Worm (Caenorhabditis elegans) whole organism, L4 larva: ENCODE results near the gene Y55F3C.17.

Source experiments
- F26F4.8 ChIP-seq: fragments of 200-800 bp; sonication (Bioruptor generic); conservative IDR thresholded peaks from 2 replicates; pipeline ENCODE4 v1.3.6; 2022; ENCODE audit warnings: missing genetic modification characterization, missing compliant biosample characterization
- F37D6.2 ChIP-seq: sonication (generic microtip); optimal IDR thresholded peaks from 2 replicates; lab custom pipeline; 2016; ENCODE audit warnings: mild to moderate bottlenecking, missing genetic modification characterization, missing compliant biosample characterization
- R02D3.7 ChIP-seq: fragments of 150-350 bp; sonication (generic microtip); optimal IDR thresholded peaks from 3 replicates; lab custom pipeline; 2014; ENCODE audit warnings: missing biosample characterization, missing genetic modification characterization
- Y48G9A.11 ChIP-seq: fragments of 200-800 bp; sonication (Bioruptor generic); IDR thresholded peaks from 2 replicates; pipeline ENCODE4 v1.3.6; 2022; ENCODE audit warnings: missing genetic modification reagents, missing genetic modification characterization, missing compliant biosample characterization
- ZK546.5 ChIP-seq, 2 experiments: sonication (generic microtip); optimal IDR thresholded peaks; 2 replicates each; lab custom pipeline; 2017; ENCODE audit warnings: missing biosample characterization in 2 of 2, missing genetic modification characterization in 2 of 2
- aly-2 ChIP-seq: sonication (generic microtip); optimal IDR thresholded peaks from 2 replicates; lab custom pipeline; 2018; ENCODE audit warnings: missing biosample characterization, missing genetic modification characterization
- ama-1 ChIP-seq: fragments of 150-350 bp; optimal IDR thresholded peaks from 2 replicates; lab custom pipeline; 2014; ENCODE audit warnings: inconsistent platforms, mixed read lengths
- attf-4 ChIP-seq: sonication (generic microtip); optimal IDR thresholded peaks from 3 replicates; lab custom pipeline; 2017; ENCODE audit warnings: missing biosample characterization, missing genetic modification characterization
- ceh-20 ChIP-seq: fragments of 200-800 bp; sonication (Bioruptor generic); IDR thresholded peaks from 2 replicates; pipeline ENCODE4 v1.3.6; 2022; ENCODE audit warnings: missing genetic modification reagents, missing genetic modification characterization, missing compliant biosample characterization
- ceh-28 ChIP-seq: fragments of 150-350 bp; optimal IDR thresholded peaks from 2 replicates; lab custom pipeline; 2014; ENCODE audit warnings: missing biosample characterization, missing genetic modification reagents, missing genetic modification characterization
- ceh-82 ChIP-seq: sonication (generic microtip); optimal IDR thresholded peaks from 2 replicates; lab custom pipeline; 2017; ENCODE audit warnings: missing biosample characterization, missing genetic modification characterization
- cey-2 ChIP-seq: sonication (generic microtip); optimal IDR thresholded peaks from 3 replicates; lab custom pipeline; 2017; ENCODE audit warnings: missing genetic modification characterization, mild to moderate bottlenecking, missing compliant biosample characterization, antibody characterized with exemption, borderline replicate concordance; ENCODE audit not compliant: insufficient read depth
- daf-12 ChIP-seq: fragments of 150-350 bp; optimal IDR thresholded peaks from 2 replicates; lab custom pipeline; 2014; ENCODE audit warnings: missing biosample characterization, missing genetic modification reagents, missing genetic modification characterization
- daf-16 ChIP-seq, 3 experiments: sonication (generic microtip); optimal IDR thresholded peaks; 2 replicates each; lab custom pipeline; 2016 to 2017; ENCODE audit warnings: missing genetic modification characterization in 3 of 3, missing genetic modification reagents in 3 of 3, mild to moderate bottlenecking in 2 of 3, missing compliant biosample characterization in 2 of 3, missing biosample characterization in 1 of 3, moderate library complexity in 1 of 3
- daf-8 ChIP-seq: fragments of 200-800 bp; sonication (Bioruptor generic); IDR thresholded peaks from 2 replicates; pipeline ENCODE4 v1.3.6; 2022; ENCODE audit warnings: missing genetic modification characterization, missing compliant biosample characterization
- dmd-6 ChIP-seq: fragments of 200-800 bp; sonication (Bioruptor generic); IDR thresholded peaks from 2 replicates; pipeline ENCODE4 v1.3.6; 2022; ENCODE audit warnings: missing genetic modification reagents, missing genetic modification characterization, missing compliant biosample characterization
- dmd-9 ChIP-seq: fragments of 200-800 bp; sonication (Bioruptor generic); IDR thresholded peaks from 2 replicates; pipeline ENCODE4 v1.3.6; 2022; ENCODE audit warnings: missing genetic modification reagents, missing genetic modification characterization, missing compliant biosample characterization
- duxl-1 ChIP-seq: sonication (generic microtip); optimal IDR thresholded peaks from 2 replicates; lab custom pipeline; 2016; ENCODE audit warnings: mild to moderate bottlenecking, missing genetic modification characterization, moderate library complexity, missing compliant biosample characterization; ENCODE audit not compliant: poor library complexity
- egl-27 ChIP-seq: sonication (generic microtip); optimal IDR thresholded peaks from 3 replicates; lab custom pipeline; 2017; ENCODE audit warnings: missing biosample characterization, missing genetic modification reagents, missing genetic modification characterization
- egl-43 ChIP-seq: fragments of 200-800 bp; sonication (Bioruptor generic); IDR thresholded peaks from 2 replicates; pipeline ENCODE4 v1.3.6; 2022; ENCODE audit warnings: missing genetic modification reagents, missing genetic modification characterization, missing compliant biosample characterization
- hmg-1.1 ChIP-seq: fragments of 200-800 bp; sonication (Bioruptor generic); IDR thresholded peaks from 2 replicates; pipeline ENCODE4 v1.3.6; 2022; ENCODE audit warnings: missing genetic modification reagents, missing genetic modification characterization, missing compliant biosample characterization
- lim-7 ChIP-seq: fragments of 200-800 bp; sonication (Bioruptor generic); IDR thresholded peaks from 2 replicates; pipeline ENCODE4 v1.3.6; 2022; ENCODE audit warnings: missing genetic modification characterization, missing compliant biosample characterization
- lin-13 ChIP-seq: fragments of 150-350 bp; optimal IDR thresholded peaks from 2 replicates; lab custom pipeline; 2014; ENCODE audit warnings: missing biosample characterization, missing genetic modification reagents, missing genetic modification characterization
- lin-29 ChIP-seq: fragments of 200-800 bp; sonication (Bioruptor generic); IDR thresholded peaks from 2 replicates; pipeline ENCODE4 v1.3.6; 2022; ENCODE audit warnings: missing genetic modification reagents, missing genetic modification characterization, missing compliant biosample characterization
- lin-38 ChIP-seq: fragments of 200-800 bp; sonication (Bioruptor generic); IDR thresholded peaks from 2 replicates; pipeline ENCODE4 v1.3.6; 2022; ENCODE audit warnings: missing genetic modification reagents, missing genetic modification characterization, missing compliant biosample characterization
- lin-39 ChIP-seq: fragments of 150-350 bp; optimal IDR thresholded peaks from 2 replicates; lab custom pipeline; 2014; ENCODE audit warnings: missing biosample characterization, missing genetic modification reagents, missing genetic modification characterization
- lir-3 ChIP-seq: sonication (generic microtip); optimal IDR thresholded peaks from 2 replicates; lab custom pipeline; 2016; ENCODE audit warnings: mild to moderate bottlenecking, missing genetic modification characterization, missing compliant biosample characterization
- lsy-2 ChIP-seq, 2 experiments: fragments of 150-350 bp in 1 of 2; sonication (generic microtip) in 1 of 2; optimal IDR thresholded peaks; 2 replicates each; lab custom pipeline; 2014 to 2017; ENCODE audit warnings: missing biosample characterization in 2 of 2, missing genetic modification characterization in 2 of 2
- madf-9 ChIP-seq: fragments of 200-800 bp; sonication (Bioruptor generic); conservative IDR thresholded peaks from 2 replicates; pipeline ENCODE4 v1.3.6; 2022; ENCODE audit warnings: missing genetic modification reagents, missing genetic modification characterization, missing compliant biosample characterization
- mdt-29 ChIP-seq: fragments of 200-800 bp; sonication (Bioruptor generic); IDR thresholded peaks from 2 replicates; pipeline ENCODE4 v1.3.6; 2022; ENCODE audit warnings: missing genetic modification reagents, missing genetic modification characterization, missing compliant biosample characterization
- mep-1 ChIP-seq: fragments of 150-350 bp; sonication (generic microtip); optimal IDR thresholded peaks from 3 replicates; lab custom pipeline; 2014; ENCODE audit warnings: missing biosample characterization, missing genetic modification characterization
- nhr-10 ChIP-seq: fragments of 150-350 bp; optimal IDR thresholded peaks from 2 replicates; lab custom pipeline; 2014; ENCODE audit warnings: missing biosample characterization, missing genetic modification characterization
- nhr-11 ChIP-seq: fragments of 150-350 bp; optimal IDR thresholded peaks from 2 replicates; lab custom pipeline; 2014; ENCODE audit warnings: missing biosample characterization, missing genetic modification characterization
- nhr-237 ChIP-seq: sonication (generic microtip); optimal IDR thresholded peaks from 2 replicates; lab custom pipeline; 2017; ENCODE audit warnings: missing biosample characterization, missing genetic modification characterization
- nhr-25 ChIP-seq: sonication (generic microtip); optimal IDR thresholded peaks from 2 replicates; lab custom pipeline; 2017; ENCODE audit warnings: missing genetic modification characterization, mild to moderate bottlenecking, missing compliant biosample characterization, antibody characterized with exemption, moderate library complexity, borderline replicate concordance; ENCODE audit not compliant: insufficient read depth
- nhr-41 ChIP-seq: fragments of 200-800 bp; sonication (Bioruptor generic); IDR thresholded peaks from 2 replicates; pipeline ENCODE4 v1.3.6; 2022; ENCODE audit warnings: missing genetic modification reagents, missing genetic modification characterization, missing compliant biosample characterization
- nhr-42 ChIP-seq: fragments of 200-800 bp; sonication (Bioruptor generic); IDR thresholded peaks from 2 replicates; pipeline ENCODE4 v1.3.6; 2022; ENCODE audit warnings: missing genetic modification characterization, missing compliant biosample characterization
- nhr-76 ChIP-seq: fragments of 150-350 bp; optimal IDR thresholded peaks from 2 replicates; lab custom pipeline; 2014; ENCODE audit warnings: missing biosample characterization, missing genetic modification characterization
- nhr-77 ChIP-seq: fragments of 150-350 bp; optimal IDR thresholded peaks from 2 replicates; lab custom pipeline; 2014; ENCODE audit warnings: missing biosample characterization, missing genetic modification characterization
- php-3 ChIP-seq: fragments of 200-800 bp; sonication (Bioruptor generic); IDR thresholded peaks from 2 replicates; pipeline ENCODE4 v1.3.6; 2022; ENCODE audit warnings: missing genetic modification reagents, missing genetic modification characterization, missing compliant biosample characterization
- saeg-2 ChIP-seq: fragments of 200-800 bp; sonication (Bioruptor generic); IDR thresholded peaks from 2 replicates; pipeline ENCODE4 v1.3.6; 2022; ENCODE audit warnings: missing genetic modification reagents, missing genetic modification characterization, missing compliant biosample characterization
- snpc-4 ChIP-seq: fragments of 150-350 bp; optimal IDR thresholded peaks from 2 replicates; lab custom pipeline; 2014; ENCODE audit warnings: missing biosample characterization, missing genetic modification characterization
- spr-3 ChIP-seq: fragments of 200-800 bp; sonication (Bioruptor generic); optimal IDR thresholded peaks from 2 replicates; lab custom pipeline; 2018; ENCODE audit warnings: mild to moderate bottlenecking, missing genetic modification characterization, missing compliant biosample characterization
- tra-1 ChIP-seq: fragments of 200-800 bp; sonication (Bioruptor generic); IDR thresholded peaks from 2 replicates; pipeline ENCODE4 v1.3.6; 2022; ENCODE audit warnings: missing genetic modification reagents, missing genetic modification characterization, missing compliant biosample characterization
- unc-39 ChIP-seq: sonication (generic microtip); optimal IDR thresholded peaks from 2 replicates; lab custom pipeline; 2017; ENCODE audit warnings: missing biosample characterization, missing genetic modification characterization
- vab-7 ChIP-seq: fragments of 200-800 bp; sonication (Bioruptor generic); IDR thresholded peaks from 2 replicates; pipeline ENCODE4 v1.3.6; 2022; ENCODE audit warnings: missing genetic modification reagents, missing genetic modification characterization, missing compliant biosample characterization
- zfp-3 ChIP-seq: fragments of 200-800 bp; sonication (Bioruptor generic); conservative IDR thresholded peaks from 2 replicates; pipeline ENCODE4 v1.3.6; 2022; ENCODE audit warnings: missing genetic modification reagents, missing genetic modification characterization, missing compliant biosample characterization
- zip-2 ChIP-seq: fragments of 150-350 bp; optimal IDR thresholded peaks from 2 replicates; lab custom pipeline; 2014; ENCODE audit warnings: missing biosample characterization, missing genetic modification characterization
- ztf-11 ChIP-seq: fragments of 150-350 bp; optimal IDR thresholded peaks from 2 replicates; lab custom pipeline; 2014; ENCODE audit warnings: missing biosample characterization, missing genetic modification characterization

The Y55F3C.17 gene

DNA sequence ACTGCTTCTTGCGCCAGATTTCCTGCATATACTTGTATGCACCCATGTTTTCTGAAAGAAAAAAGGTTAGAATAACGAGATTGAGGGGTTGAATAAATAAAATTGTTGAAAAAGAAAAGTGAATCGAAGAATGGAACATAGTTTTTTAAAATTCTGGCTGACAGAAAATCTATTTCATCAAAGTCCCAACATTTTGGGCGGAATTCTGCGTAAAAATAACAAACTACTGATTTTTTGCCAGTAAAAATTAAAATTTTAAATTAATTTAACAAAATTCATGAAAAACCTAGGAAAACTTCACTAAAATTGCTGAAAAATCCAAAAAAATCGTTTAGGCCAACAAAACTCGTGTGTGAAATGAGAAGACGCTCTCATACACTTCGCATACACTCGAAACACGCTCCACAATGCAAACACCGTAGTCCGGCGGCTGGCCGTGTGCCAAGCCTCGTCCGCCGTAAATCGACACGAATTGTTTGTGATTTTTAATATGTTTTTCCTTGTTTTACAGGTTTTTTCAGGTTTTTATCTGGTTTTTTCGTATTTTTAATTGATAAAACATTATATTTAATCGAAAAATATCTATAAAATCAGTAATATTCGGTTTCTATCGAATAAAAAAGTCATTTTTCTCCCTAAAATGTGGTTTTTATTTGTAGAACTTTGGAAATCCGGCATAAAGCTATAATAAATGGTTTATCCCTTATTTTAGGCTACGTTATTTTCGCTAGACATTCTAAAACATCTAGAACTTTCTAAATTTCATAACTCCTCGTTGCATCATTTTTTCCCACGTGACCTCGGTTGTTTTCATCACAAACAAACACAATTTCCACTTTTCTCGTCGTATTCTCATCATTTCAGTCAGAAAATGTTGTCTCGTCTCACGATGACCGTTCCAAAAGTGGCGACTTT lies 43.4 kb downstream of the Y55F3C.17 start, which contains the start of the genes rpl-15 and K11H12.8 (continued):
- TF ChIP-seq lin-13 (GFP tag; lab: Kevin White, UChicago), result peak; percentile 99
- TF ChIP-seq egl-43 (GFP tag; lab: Robert Waterston, UW), result peak; percentile 98
- TF ChIP-seq hmg-1.1 (GFP tag; lab: Robert Waterston, UW), result peak; percentile 99
- peak; percentile 96 for TF ChIP-seq Y48G9A.11 (GFP tag; lab: Robert Waterston, UW)
- TF ChIP-seq nhr-76 (tag; lab: Kevin White, UChicago), result peak; percentile 91
- peak; percentile 100 for TF ChIP-seq lsy-2 (tag; optimal IDR thresholded peaks at IDR 0.05; lab: Kevin White, UChicago)
- TF ChIP-seq ZK546.5 (tag; optimal IDR thresholded peaks at IDR 0.05; lab: Kevin White, UChicago), result peak in 1 of 2 experiments; percentile 89
- TF ChIP-seq saeg-2 (GFP tag; lab: Robert Waterston, UW), result peak; percentile 99
- no peak for TF ChIP-seq daf-12 (tag; lab: Kevin White, UChicago)
- TF ChIP-seq F26F4.8 (GFP tag; lab: Robert Waterston, UW), result peak; percentile 71; the same call in 1 of the 2 replicates
- TF ChIP-seq nhr-41 (GFP tag; lab: Robert Waterston, UW), result peak; percentile 98
- peak; percentile 97 for TF ChIP-seq R02D3.7
- TF ChIP-seq nhr-237, result peak; percentile 84
- peak; percentile 99 for TF ChIP-seq madf-9 (GFP tag; lab: Robert Waterston, UW)
- TF ChIP-seq lin-29, result peak; percentile 97
- TF ChIP-seq lin-39, result peak; percentile 89
- TF ChIP-seq spr-3, result peak; percentile 99
- TF ChIP-seq cey-2 (tag; lab: Kevin White, UChicago), result peak; percentile 94
- peak; percentile 100 for TF ChIP-seq nhr-77
- TF ChIP-seq ceh-20, result peak; percentile 100
- TF ChIP-seq ztf-11 (tag; lab: Kevin White, UChicago), result peak; percentile 53
- TF ChIP-seq dmd-6 (GFP tag; lab: Robert Waterston, UW), result peak; percentile 100
- peak; percentile 100 for TF ChIP-seq zfp-3 (GFP tag; lab: Robert Waterston, UW)
- peak; percentile 96 for TF ChIP-seq nhr-10 (tag; lab: Kevin White, UChicago)
- TF ChIP-seq egl-27 (tag; lab: Kevin White, UChicago), result no peak
- TF ChIP-seq unc-39 (tag; lab: Kevin White, UChicago), result peak; percentile 21
- TF ChIP-seq snpc-4 (tag; lab: Kevin White, UChicago), result peak; percentile 78
- TF ChIP-seq ama-1 (lab: Kevin White, UChicago), result peak; percentile 64
- peak; percentile 97 for TF ChIP-seq mdt-29 (GFP tag; lab: Robert Waterston, UW)
- peak; percentile 75 for TF ChIP-seq attf-4
- peak; percentile 98 for TF ChIP-seq nhr-25
- TF ChIP-seq lim-7 (GFP tag; lab: Robert Waterston, UW), result peak; percentile 90
- TF ChIP-seq ceh-82 (tag; lab: Kevin White, UChicago), result peak; percentile 86
- peak; percentile 99 for TF ChIP-seq lin-38 (GFP tag; lab: Robert Waterston, UW)
- TF ChIP-seq daf-16 (GFP tag; optimal IDR thresholded peaks at IDR 0.05; lab: Kevin White, UChicago), result peak; percentile 97 to 98
- peak; percentile 93 for TF ChIP-seq daf-16 (tag; optimal IDR thresholded peaks at IDR 0.05; lab: Kevin White, UChicago)
- peak; percentile 99 for TF ChIP-seq dmd-9 (GFP tag; lab: Robert Waterston, UW)
- peak; percentile 97 for TF ChIP-seq F37D6.2 (tag; lab: Kevin White, UChicago)
- TF ChIP-seq daf-8 (GFP tag; lab: Robert Waterston, UW), result 0 out of 2 replicates have a peak, but pooled peaks have one; percentile 44
- TF ChIP-seq php-3, result peak; percentile 98
- TF ChIP-seq nhr-42 (GFP tag; lab: Robert Waterston, UW), result peak; percentile 99
- peak; percentile 98 for TF ChIP-seq duxl-1 (tag; lab: Kevin White, UChicago)
- peak; percentile 100 for TF ChIP-seq mep-1 (tag; lab: Kevin White, UChicago)
- peak; percentile 99 for TF ChIP-seq vab-7 (GFP tag; lab: Robert Waterston, UW)
- TF ChIP-seq aly-2 (tag; lab: Kevin White, UChicago), result no peak
- TF ChIP-seq tra-1 (GFP tag; lab: Robert Waterston, UW), result peak; percentile 100
- TF ChIP-seq zip-2 (tag; lab: Kevin White, UChicago), result peak; percentile 93
- peak; percentile 84 for TF ChIP-seq lir-3 (tag; lab: Kevin White, UChicago)
- TF ChIP-seq nhr-11 (tag; lab: Kevin White, UChicago), result peak; percentile 100
- TF ChIP-seq ceh-28 (tag; lab: Kevin White, UChicago), result peak; percentile 82
